Fruit fly (Drosophila melanogaster) whole organism, adult: ENCODE data around the gene CG14696.

Source experiments
- CG11617 ChIP-seq: fragments of 200-800 bp; sonication (Bioruptor generic); optimal IDR thresholded peaks from 2 replicates; lab custom pipeline; 2017; ENCODE audit warnings: mild to moderate bottlenecking, missing biosample characterization, missing genetic modification reagents, missing genetic modification characterization
- CG12768 ChIP-seq: fragments of 200-800 bp; sonication (Bioruptor generic); optimal IDR thresholded peaks from 2 replicates; lab custom pipeline; 2017; ENCODE audit warnings: missing biosample characterization, missing genetic modification characterization, mild to moderate bottlenecking, moderate library complexity, missing genetic modification reagents
- CG14711 ChIP-seq: fragments of 200-800 bp; sonication (Bioruptor generic); optimal IDR thresholded peaks from 2 replicates; lab custom pipeline; 2018; ENCODE audit warnings: missing biosample characterization, mild to moderate bottlenecking, missing genetic modification characterization, moderate library complexity
- CG1620 ChIP-seq: fragments of 200-800 bp; sonication (Bioruptor generic); optimal IDR thresholded peaks from 2 replicates; lab custom pipeline; 2016; ENCODE audit warnings: missing biosample characterization, missing genetic modification characterization
- CG7045 ChIP-seq: fragments of 200-800 bp; sonication (Bioruptor generic); optimal IDR thresholded peaks from 2 replicates; lab custom pipeline; 2017; ENCODE audit warnings: missing biosample characterization, mild to moderate bottlenecking, missing genetic modification characterization
- Clk ChIP-seq: fragments of 200-800 bp; sonication (Bioruptor generic); optimal IDR thresholded peaks from 2 replicates; lab custom pipeline; 2017; ENCODE audit warnings: missing biosample characterization, missing genetic modification characterization
- Crg-1 ChIP-seq: fragments of 200-800 bp; sonication (Bioruptor generic); optimal IDR thresholded peaks from 2 replicates; lab custom pipeline; 2016; ENCODE audit warnings: missing biosample characterization, missing genetic modification characterization
- Mnt ChIP-seq: fragments of 200-800 bp; sonication (Bioruptor generic); optimal IDR thresholded peaks from 2 replicates; lab custom pipeline; 2016; ENCODE audit warnings: missing biosample characterization, mild to moderate bottlenecking, missing genetic modification characterization
- bab1 ChIP-seq: fragments of 200-800 bp; sonication (Bioruptor generic); optimal IDR thresholded peaks from 3 replicates; lab custom pipeline; 2019; ENCODE audit warnings: missing biosample characterization, mild to moderate bottlenecking, missing genetic modification characterization, moderate library complexity
- cic ChIP-seq: fragments of 200-800 bp; sonication (Bioruptor generic); optimal IDR thresholded peaks from 2 replicates; lab custom pipeline; 2017; ENCODE audit warnings: missing biosample characterization, mild to moderate bottlenecking, missing genetic modification characterization, moderate library complexity
- kay ChIP-seq: fragments of 200-800 bp; sonication (Bioruptor generic); peaks from one replicate; lab custom pipeline; 2016; ENCODE audit warnings: missing biosample characterization, missing genetic modification characterization, borderline replicate concordance
- pad ChIP-seq: fragments of 200-800 bp; sonication (Bioruptor generic); optimal IDR thresholded peaks from 3 replicates; lab custom pipeline; 2017; ENCODE audit warnings: missing biosample characterization, missing genetic modification characterization, mild to moderate bottlenecking, moderate library complexity, missing genetic modification reagents
- tj ChIP-seq: fragments of 200-800 bp; sonication (Bioruptor generic); optimal IDR thresholded peaks from 3 replicates; lab custom pipeline; 2017; ENCODE audit warnings: missing biosample characterization, mild to moderate bottlenecking, missing genetic modification characterization, moderate library complexity
- toe ChIP-seq: fragments of 200-800 bp; sonication (Bioruptor generic); optimal IDR thresholded peaks from 2 replicates; lab custom pipeline; 2016; ENCODE audit warnings: missing biosample characterization, missing genetic modification characterization

dm6 chr3R:10870561-10870960, 14.2 kb downstream of the CG14696 start:
- TF ChIP-seq kay (no peak), CG11617 (no peak), Clk (GFP tag; lab: Kevin White, UChicago) (no peak), toe (GFP tag; lab: Kevin White, UChicago) (no peak), tj (GFP tag; lab: Kevin White, UChicago) (peak; percentile 8), CG12768 (no peak), Crg-1 (no peak), bab1 (no peak), cic (GFP tag; lab: Kevin White, UChicago) (peak; percentile 32), CG7045 (GFP tag; lab: Kevin White, UChicago) (no peak), Mnt (GFP tag; lab: Kevin White, UChicago) (no peak), CG1620 (GFP tag; lab: Kevin White, UChicago) (no peak), pad (GFP tag; lab: Kevin White, UChicago) (no peak), CG14711 (tag; lab: Kevin White, UChicago) (no peak)
